Fruit fly (Drosophila melanogaster): Measurements from ENCODE around the gene Npc2d.
A peak's percentile ranks its signal among the peaks of the same experiment; 100 is the strongest.

- TF ChIP-seq HLHmδ (GFP tag; optimal IDR thresholded peaks at IDR 0.05) (no peak), klu (GFP tag; IDR thresholded peaks at IDR 0.05) (no peak), NC2β (GFP tag; optimal IDR thresholded peaks at IDR 0.05) (no peak), CG1024 (GFP tag; IDR thresholded peaks at IDR 0.05) (no peak), ATbp (GFP tag; optimal IDR thresholded peaks at IDR 0.05) (no peak), CG8089 (GFP tag; optimal IDR thresholded peaks at IDR 0.05) (no peak), CG2120 (GFP tag; optimal IDR thresholded peaks at IDR 0.05) (no peak), Bdp1 (GFP tag; optimal IDR thresholded peaks at IDR 0.05) (no peak), CG4730 (GFP tag; IDR thresholded peaks at IDR 0.05) (no peak), Side (GFP tag; optimal IDR thresholded peaks at IDR 0.05) (no peak), phol (tag; optimal IDR thresholded peaks at IDR 0.05) (peak; percentile 80), CG14441 (GFP tag; IDR thresholded peaks at IDR 0.05) (no peak), Lhr (GFP tag; optimal IDR thresholded peaks at IDR 0.05) (peak; percentile 6), zfh2 (GFP tag; optimal IDR thresholded peaks at IDR 0.05) (no peak)
Observed at dm6 chr3R:10052695-10053382, 3.0 kb downstream of the Npc2d start, which contains the start of the genes Fancl and Npc2e.
